Worm (Caenorhabditis elegans) whole organism, L3 larva: ENCODE data around the gene T05G5.1.
A peak's percentile ranks its signal among the peaks of the same experiment; 100 is the strongest.

Experiments
- R02D3.7 ChIP-seq: fragments of 150-350 bp; optimal IDR thresholded peaks from 2 replicates; lab custom pipeline; 2014; ENCODE audit warnings: missing biosample characterization, missing genetic modification characterization
- ama-1 ChIP-seq: fragments of 150-350 bp; optimal IDR thresholded peaks from 2 replicates; lab custom pipeline; 2018
- ceh-28 ChIP-seq: fragments of 150-350 bp; optimal IDR thresholded peaks from 2 replicates; lab custom pipeline; 2014; ENCODE audit warnings: missing biosample characterization, missing genetic modification reagents, missing genetic modification characterization
- eor-1 ChIP-seq, 2 experiments: fragments of 150-350 bp; optimal IDR thresholded peaks; 2 replicates each; lab custom pipeline; 2014 to 2018; ENCODE audit warnings: missing biosample characterization in 2 of 2, missing genetic modification characterization in 2 of 2
- fos-1 ChIP-seq: fragments of 150-350 bp; optimal IDR thresholded peaks from 2 replicates; lab custom pipeline; 2014; ENCODE audit warnings: missing biosample characterization, missing genetic modification characterization
- lin-15B ChIP-seq: fragments of 150-350 bp; optimal IDR thresholded peaks from 2 replicates; lab custom pipeline; 2014; ENCODE audit warnings: missing biosample characterization, missing genetic modification characterization
- snpc-4 ChIP-seq: fragments of 150-350 bp; optimal IDR thresholded peaks from 2 replicates; lab custom pipeline; 2014; ENCODE audit warnings: missing biosample characterization, missing genetic modification characterization
- unc-62 ChIP-seq: fragments of 150-350 bp; sonication (generic microtip); optimal IDR thresholded peaks from 4 replicates; lab custom pipeline; 2014; ENCODE audit warnings: missing biosample characterization, missing genetic modification reagents, missing genetic modification characterization

DNA sequence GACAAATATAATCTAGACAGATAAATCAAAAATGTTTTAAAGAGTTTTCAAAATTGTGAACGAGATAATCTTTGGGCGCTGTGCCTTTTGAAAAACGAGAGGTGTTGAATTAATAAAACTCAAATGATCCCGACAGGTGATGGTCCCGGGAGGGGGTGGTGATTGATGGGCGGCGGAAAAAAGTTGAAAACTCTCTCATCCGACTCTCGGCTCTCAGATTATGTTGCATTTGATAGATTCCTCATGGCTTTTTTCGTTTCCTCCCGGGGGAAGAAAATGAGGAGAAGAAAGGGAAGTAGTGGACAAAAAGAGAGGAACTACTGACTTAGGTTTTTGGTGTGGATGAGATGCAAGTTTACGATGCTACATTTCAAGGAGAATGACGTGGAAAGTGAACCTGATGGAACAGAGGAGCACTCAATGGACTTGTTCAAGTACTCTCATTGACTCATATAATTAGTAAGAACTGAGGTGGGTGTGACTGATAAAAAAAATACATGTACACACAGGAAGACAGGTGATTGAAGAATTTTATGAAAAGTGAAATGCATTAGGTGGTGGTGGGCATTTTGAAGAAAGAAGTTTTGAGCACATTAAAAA, 11.7 kb downstream of the T05G5.1 start:
- no peak for TF ChIP-seq snpc-4 (tag; lab: Kevin White, UChicago)
- TF ChIP-seq ama-1 (lab: Kevin White, UChicago) = no peak
- no peak for TF ChIP-seq R02D3.7 (tag; lab: Kevin White, UChicago)
- no peak for TF ChIP-seq lin-15B (tag; lab: Kevin White, UChicago)
- peak; percentile 42 for TF ChIP-seq unc-62
- no peak for TF ChIP-seq eor-1 (tag; optimal IDR thresholded peaks at IDR 0.05; lab: Kevin White, UChicago)
- no peak for TF ChIP-seq fos-1 (tag; lab: Kevin White, UChicago)
- no peak for TF ChIP-seq ceh-28 (tag; lab: Kevin White, UChicago)
